Fruit fly (Drosophila melanogaster) whole organism, embryonic: ENCODE data around the gene Kal1.
A peak's percentile ranks its signal among the peaks of the same experiment; 100 is the strongest.

Source experiments
- Bgb ChIP-seq: fragments of 200-800 bp; sonication (Bioruptor generic); IDR thresholded peaks from 2 replicates; pipeline ENCODE4 v1.3.6; 2022; ENCODE audit warnings: missing biosample characterization, missing genetic modification characterization; ENCODE audit not compliant: partially characterized antibody
- Blimp-1 ChIP-seq: fragments of 200-800 bp; sonication (Bioruptor generic); optimal IDR thresholded peaks from 3 replicates; lab custom pipeline; 2018; ENCODE audit warnings: missing biosample characterization, missing genetic modification characterization, mild to moderate bottlenecking, moderate library complexity, missing genetic modification reagents
- BtbVII ChIP-seq: fragments of 200-800 bp; sonication (Bioruptor generic); optimal IDR thresholded peaks from 3 replicates; lab custom pipeline; 2017; ENCODE audit warnings: missing biosample characterization, mild to moderate bottlenecking, missing genetic modification characterization
- CG10654 ChIP-seq: fragments of 200-800 bp; sonication (Bioruptor generic); optimal IDR thresholded peaks from 2 replicates; lab custom pipeline; 2016; ENCODE audit warnings: missing biosample characterization, missing genetic modification characterization
- CG12942 ChIP-seq: fragments of 200-800 bp; sonication (Bioruptor generic); optimal IDR thresholded peaks from 3 replicates; lab custom pipeline; 2016; ENCODE audit warnings: missing biosample characterization, missing genetic modification characterization
- CG17328 ChIP-seq: fragments of 200-800 bp; sonication (Bioruptor generic); IDR thresholded peaks from 2 replicates; pipeline ENCODE4 v1.3.6; 2022; ENCODE audit warnings: missing biosample characterization, missing genetic modification characterization
- CG18011 ChIP-seq: fragments of 200-800 bp; sonication (Bioruptor generic); optimal IDR thresholded peaks from 2 replicates; lab custom pipeline; 2017; ENCODE audit warnings: missing biosample characterization, missing genetic modification characterization, mild to moderate bottlenecking, moderate library complexity, missing genotype
- CG2116 ChIP-seq: fragments of 200-800 bp; sonication (Bioruptor generic); optimal IDR thresholded peaks from 3 replicates; lab custom pipeline; 2018; ENCODE audit warnings: missing biosample characterization, mild to moderate bottlenecking, missing genetic modification characterization
- CG2199 ChIP-seq: fragments of 200-800 bp; sonication (Bioruptor generic); IDR thresholded peaks from 3 replicates; pipeline ENCODE4 v1.3.6; 2022; ENCODE audit warnings: missing biosample characterization, missing genetic modification characterization
- CG32532 ChIP-seq: fragments of 200-800 bp; sonication (Bioruptor generic); IDR thresholded peaks from 2 replicates; pipeline ENCODE4 v1.3.6; 2022; ENCODE audit warnings: missing biosample characterization, missing genetic modification characterization
- CG34422 ChIP-seq: fragments of 200-800 bp; sonication (Bioruptor generic); IDR thresholded peaks from 3 replicates; pipeline ENCODE4 v1.3.6; 2022; ENCODE audit warnings: missing biosample characterization, missing genetic modification characterization
- CG3838 ChIP-seq: fragments of 200-800 bp; sonication (Bioruptor generic); optimal IDR thresholded peaks from 3 replicates; lab custom pipeline; 2016; ENCODE audit warnings: missing biosample characterization, missing genetic modification characterization
- CG3847 ChIP-seq: fragments of 200-800 bp; sonication (Bioruptor generic); IDR thresholded peaks from 2 replicates; pipeline ENCODE4 v1.3.6; 2022; ENCODE audit warnings: missing biosample characterization, missing genetic modification characterization
- CG5245 ChIP-seq: fragments of 200-800 bp; sonication (Bioruptor generic); optimal IDR thresholded peaks from 3 replicates; lab custom pipeline; 2016; ENCODE audit warnings: missing biosample characterization, missing genetic modification characterization
- CG6254 ChIP-seq: fragments of 200-800 bp; sonication (Bioruptor generic); optimal IDR thresholded peaks from 3 replicates; lab custom pipeline; 2017; ENCODE audit warnings: mild to moderate bottlenecking, missing biosample characterization, missing genetic modification reagents, missing genetic modification characterization
- CG6765 ChIP-seq: fragments of 200-800 bp; sonication (Bioruptor generic); optimal IDR thresholded peaks from 3 replicates; lab custom pipeline; 2017; ENCODE audit warnings: missing biosample characterization, mild to moderate bottlenecking, missing genetic modification characterization
- CG8281 ChIP-seq: fragments of 200-800 bp; sonication (Bioruptor generic); optimal IDR thresholded peaks from 2 replicates; lab custom pipeline; 2018; ENCODE audit warnings: missing biosample characterization, mild to moderate bottlenecking, missing genetic modification characterization, moderate library complexity
- CG9932 ChIP-seq: fragments of 200-800 bp; sonication (Bioruptor generic); IDR thresholded peaks from 2 replicates; pipeline ENCODE4 v1.3.6; 2022; ENCODE audit warnings: missing biosample characterization, missing genetic modification characterization
- CHES-1-like ChIP-seq: fragments of 200-800 bp; sonication (Bioruptor generic); optimal IDR thresholded peaks from 2 replicates; lab custom pipeline; 2016; ENCODE audit warnings: missing biosample characterization, missing genetic modification characterization
- Dad ChIP-seq: fragments of 200-800 bp; sonication (Bioruptor generic); optimal IDR thresholded peaks from 3 replicates; lab custom pipeline; 2016; ENCODE audit warnings: missing biosample characterization, missing genetic modification characterization
- Dbx ChIP-seq: fragments of 200-800 bp; sonication (Bioruptor generic); IDR thresholded peaks from 3 replicates; pipeline ENCODE4 v1.3.6; 2022; ENCODE audit warnings: missing biosample characterization, missing genetic modification characterization
- Ets65A ChIP-seq: fragments of 200-800 bp; sonication (Bioruptor generic); peaks from one replicate; lab custom pipeline; 2016; ENCODE audit warnings: missing biosample characterization, missing genetic modification characterization
- Gsc ChIP-seq: fragments of 200-800 bp; sonication (Bioruptor generic); IDR thresholded peaks from 2 replicates; pipeline ENCODE4 v1.3.6; 2022; ENCODE audit warnings: missing biosample characterization, missing genetic modification characterization
- Hand ChIP-seq: fragments of 200-800 bp; sonication (Bioruptor generic); optimal IDR thresholded peaks from 2 replicates; lab custom pipeline; 2017; ENCODE audit warnings: mild to moderate bottlenecking, missing biosample characterization, missing genetic modification reagents, missing genetic modification characterization
- MTF-1 ChIP-seq: fragments of 200-800 bp; sonication (Bioruptor generic); optimal IDR thresholded peaks from 2 replicates; lab custom pipeline; 2018; ENCODE audit warnings: missing biosample characterization, mild to moderate bottlenecking, missing genetic modification characterization, borderline replicate concordance
- Med ChIP-seq: fragments of 200-800 bp; sonication (Bioruptor generic); peaks from one replicate; lab custom pipeline; 2016; ENCODE audit warnings: missing biosample characterization, missing genetic modification characterization, mild to moderate bottlenecking, inconsistent platforms, moderate library complexity
- Meics ChIP-seq: fragments of 200-800 bp; sonication (Bioruptor generic); optimal IDR thresholded peaks from 2 replicates; lab custom pipeline; 2017; ENCODE audit warnings: missing biosample characterization, mild to moderate bottlenecking, missing genetic modification characterization
- NC2α ChIP-seq: fragments of 200-800 bp; sonication (Bioruptor generic); optimal IDR thresholded peaks from 2 replicates; lab custom pipeline; 2016; ENCODE audit warnings: missing biosample characterization, missing genetic modification characterization
- btn ChIP-seq: fragments of 200-800 bp; sonication (Bioruptor generic); optimal IDR thresholded peaks from 2 replicates; lab custom pipeline; 2016; ENCODE audit warnings: missing biosample characterization, missing genetic modification characterization
- cad ChIP-seq: fragments of >200 bp; optimal IDR thresholded peaks from 2 replicates; lab custom pipeline; 2017; ENCODE audit warnings: missing biosample characterization, missing genetic modification characterization
- caup ChIP-seq: fragments of 200-800 bp; sonication (Bioruptor generic); optimal IDR thresholded peaks from 3 replicates; lab custom pipeline; 2017; ENCODE audit warnings: missing biosample characterization, mild to moderate bottlenecking, missing genetic modification characterization, moderate library complexity; ENCODE audit not compliant: severe bottlenecking
- corto ChIP-seq: fragments of 200-800 bp; sonication (Bioruptor generic); optimal IDR thresholded peaks from 2 replicates; lab custom pipeline; 2016; ENCODE audit warnings: missing biosample characterization, mild to moderate bottlenecking, missing genetic modification characterization, moderate library complexity
- danr ChIP-seq: fragments of 200-800 bp; sonication (Bioruptor generic); IDR thresholded peaks from 2 replicates; pipeline ENCODE4 v1.3.6; 2022; ENCODE audit warnings: missing biosample characterization, missing genetic modification characterization
- disco-r ChIP-seq: fragments of 200-800 bp; sonication (Bioruptor generic); optimal IDR thresholded peaks from 2 replicates; lab custom pipeline; 2016; ENCODE audit warnings: missing biosample characterization, missing genetic modification characterization
- dmrt99B ChIP-seq: fragments of 200-800 bp; sonication (Bioruptor generic); optimal IDR thresholded peaks from 2 replicates; lab custom pipeline; 2018; ENCODE audit warnings: missing biosample characterization, mild to moderate bottlenecking, missing genetic modification characterization, moderate library complexity
- emc ChIP-seq: fragments of 200-800 bp; sonication (Bioruptor generic); optimal IDR thresholded peaks from 2 replicates; lab custom pipeline; 2016; ENCODE audit warnings: missing biosample characterization, missing genetic modification characterization
- esg ChIP-seq: fragments of 200-800 bp; sonication (Bioruptor generic); conservative IDR thresholded peaks from 2 replicates; pipeline ENCODE4 v1.3.6; 2022; ENCODE audit warnings: missing biosample characterization, missing genetic modification characterization
- ewg ChIP-seq: fragments of 200-800 bp; sonication (Bioruptor generic); optimal IDR thresholded peaks from 3 replicates; lab custom pipeline; 2017; ENCODE audit warnings: mild to moderate bottlenecking, missing biosample characterization, missing genetic modification reagents, missing genetic modification characterization
- fd102C ChIP-seq: fragments of 200-800 bp; sonication (Bioruptor generic); optimal IDR thresholded peaks from 2 replicates; lab custom pipeline; 2018; ENCODE audit warnings: missing biosample characterization, mild to moderate bottlenecking, missing genetic modification characterization, moderate library complexity
- fd3F ChIP-seq: fragments of 200-800 bp; sonication (Bioruptor generic); optimal IDR thresholded peaks from 2 replicates; lab custom pipeline; 2018; ENCODE audit warnings: missing biosample characterization, mild to moderate bottlenecking, missing genetic modification characterization, moderate library complexity
- grau ChIP-seq: fragments of 200-800 bp; optimal IDR thresholded peaks from 3 replicates; lab custom pipeline; 2019; ENCODE audit warnings: missing biosample characterization, mild to moderate bottlenecking, missing genetic modification characterization, moderate library complexity
- gro ChIP-seq: fragments of 200-800 bp; sonication (Bioruptor generic); optimal IDR thresholded peaks from 2 replicates; lab custom pipeline; 2016; ENCODE audit warnings: missing biosample characterization, missing genetic modification characterization
- kni ChIP-seq: fragments of 200-800 bp; sonication (Bioruptor generic); optimal IDR thresholded peaks from 3 replicates; lab custom pipeline; 2017; ENCODE audit warnings: mild to moderate bottlenecking, missing biosample characterization, missing genetic modification reagents, missing genetic modification characterization
- mam ChIP-seq: fragments of 200-800 bp; sonication (Bioruptor generic); optimal IDR thresholded peaks from 3 replicates; lab custom pipeline; 2016; ENCODE audit warnings: missing biosample characterization, missing genetic modification characterization
- nom ChIP-seq: fragments of 200-800 bp; sonication (Bioruptor generic); optimal IDR thresholded peaks from 2 replicates; lab custom pipeline; 2017; ENCODE audit warnings: missing biosample characterization, missing genetic modification characterization, mild to moderate bottlenecking, moderate library complexity, missing genetic modification reagents
- seq ChIP-seq: fragments of 200-800 bp; sonication (Bioruptor generic); IDR thresholded peaks from 2 replicates; pipeline ENCODE4 v1.3.6; 2022; ENCODE audit warnings: missing biosample characterization, missing genetic modification characterization
- sim ChIP-seq: fragments of 200-800 bp; sonication (Bioruptor generic); IDR thresholded peaks from 2 replicates; pipeline ENCODE4 v1.3.6; 2022; ENCODE audit warnings: missing biosample characterization, missing genetic modification characterization
- sr ChIP-seq: fragments of 200-800 bp; sonication (Bioruptor generic); IDR thresholded peaks from 3 replicates; pipeline ENCODE4 v1.3.6; 2022; ENCODE audit warnings: missing biosample characterization, missing genetic modification characterization
- tup ChIP-seq: fragments of 200-800 bp; sonication (Bioruptor generic); optimal IDR thresholded peaks from 2 replicates; lab custom pipeline; 2016; ENCODE audit warnings: missing biosample characterization, mild to moderate bottlenecking, missing genetic modification characterization, moderate library complexity
- wdn ChIP-seq: fragments of 200-800 bp; sonication (Bioruptor generic); IDR thresholded peaks from 2 replicates; pipeline ENCODE4 v1.3.6; 2022; ENCODE audit warnings: missing biosample characterization, missing genetic modification characterization
- zfh2 ChIP-seq: fragments of 200-800 bp; sonication (Bioruptor generic); optimal IDR thresholded peaks from 2 replicates; lab custom pipeline; 2016; ENCODE audit warnings: missing biosample characterization, missing genetic modification characterization

The Kal1 gene

dm6 chr3R:24141013-24141592 lies at the start of gene Kal1 (continued):
- peak; percentile 95 for TF ChIP-seq seq (GFP tag; lab: Robert Waterston, UW)
- peak; percentile 55 for TF ChIP-seq CG18011 (GFP tag; lab: Kevin White, UChicago)
- peak; percentile 73 for TF ChIP-seq Hand (GFP tag; lab: Kevin White, UChicago)
- peak; percentile 83 for TF ChIP-seq CG10654 (GFP tag; lab: Kevin White, UChicago)
- TF ChIP-seq gro (GFP tag; lab: Kevin White, UChicago): no peak
- peak; percentile 95 for TF ChIP-seq CG17328
- peak; percentile 71 for TF ChIP-seq Dbx (GFP tag; lab: Robert Waterston, UW)
- no peak for TF ChIP-seq zfh2 (GFP tag; lab: Kevin White, UChicago)
- peak; percentile 90 for TF ChIP-seq CG34422 (GFP tag; lab: Robert Waterston, UW)
- peak; percentile 30 for TF ChIP-seq fd102C (GFP tag; lab: Kevin White, UChicago)
- TF ChIP-seq Meics (GFP tag; lab: Kevin White, UChicago): peak; percentile 82
- peak; percentile 96 for TF ChIP-seq Blimp-1 (GFP tag; lab: Kevin White, UChicago)
- peak; percentile 44; the same call in 1 of the 3 replicates for TF ChIP-seq sr
- peak; percentile 84 for TF ChIP-seq danr (GFP tag; lab: Robert Waterston, UW)
- TF ChIP-seq fd3F (GFP tag; lab: Kevin White, UChicago): peak; percentile 80
- TF ChIP-seq cad: no peak
- peak; percentile 65 for TF ChIP-seq CG2116 (GFP tag; lab: Kevin White, UChicago)
- TF ChIP-seq CG5245 (GFP tag; lab: Kevin White, UChicago): peak; percentile 85
- TF ChIP-seq kni (GFP tag; lab: Kevin White, UChicago): peak; percentile 58
- peak; percentile 69 for TF ChIP-seq Gsc
- TF ChIP-seq CG6765 (GFP tag; lab: Kevin White, UChicago): peak; percentile 74
- TF ChIP-seq wdn: peak; percentile 64; the same call in 1 of the 2 replicates
- TF ChIP-seq tup: peak; percentile 56
- TF ChIP-seq btn (GFP tag; lab: Kevin White, UChicago): no peak
- peak; percentile 75 for TF ChIP-seq CG12942
- peak; percentile 87 for TF ChIP-seq CG3847
- TF ChIP-seq CG3838 (GFP tag; lab: Kevin White, UChicago): no peak
- TF ChIP-seq corto (GFP tag; lab: Kevin White, UChicago): peak; percentile 94
- TF ChIP-seq CHES-1-like: no peak
- TF ChIP-seq BtbVII: peak; percentile 90
- TF ChIP-seq nom: peak; percentile 97
- peak; percentile 7 for TF ChIP-seq Dad (GFP tag; lab: Kevin White, UChicago)
- no peak for TF ChIP-seq disco-r (GFP tag; lab: Kevin White, UChicago)
- TF ChIP-seq sim (GFP tag; lab: Robert Waterston, UW): peak; percentile 95
- no peak for TF ChIP-seq emc (GFP tag; lab: Kevin White, UChicago)
- TF ChIP-seq CG2199 (GFP tag; lab: Robert Waterston, UW): peak; percentile 85; the same call in 2 of the 3 replicates

- TF ChIP-seq grau (tag; lab: Kevin White, UChicago): peak; percentile 11
- no peak for TF ChIP-seq caup (GFP tag; lab: Kevin White, UChicago)
- TF ChIP-seq esg: 0 out of 2 replicates have a peak, but pooled peaks have one; percentile 21
- no peak for TF ChIP-seq ewg (GFP tag; lab: Kevin White, UChicago)
- TF ChIP-seq Blimp-1 (GFP tag; lab: Kevin White, UChicago): no peak
- peak; percentile 30; the same call in 1 of the 2 replicates for TF ChIP-seq CG32532
- no peak for TF ChIP-seq CG8281
- no peak for TF ChIP-seq CG6254 (GFP tag; lab: Kevin White, UChicago)
- TF ChIP-seq mam: peak; percentile 0
- TF ChIP-seq Med (GFP tag; lab: Kevin White, UChicago): peak; percentile 81
- no peak for TF ChIP-seq MTF-1 (GFP tag; lab: Kevin White, UChicago)
- 0 out of 2 replicates have a peak, but pooled peaks have one; percentile 16 for TF ChIP-seq CG9932 (GFP tag; lab: Robert Waterston, UW)
- no peak for TF ChIP-seq NC2α (GFP tag; lab: Kevin White, UChicago)
- TF ChIP-seq dmrt99B (tag; lab: Kevin White, UChicago): peak; percentile 21
- peak; percentile 72 for TF ChIP-seq Ets65A (GFP tag; lab: Kevin White, UChicago)
- TF ChIP-seq CG5245 (GFP tag; lab: Kevin White, UChicago): no peak
- no peak for TF ChIP-seq Bgb
Observed at dm6 chr3R:24091653-24092052, 49.5 kb upstream of the Kal1 start.
